Fruit fly (Drosophila melanogaster): Measurements from ENCODE around the gene CG12746.

Gene CG12746

dm6 chr3R:5613114-5613443 is 48.4 kb downstream of the CG12746 start, which contains the start of gene Atu:
TSS of gene Atu (plus strand) at chr3R:5613358.
- TF ChIP-seq crol (GFP tag; IDR thresholded peaks at IDR 0.05) (no peak), Bdp1 (GFP tag; optimal IDR thresholded peaks at IDR 0.05) (no peak), esg (GFP tag; conservative IDR thresholded peaks at IDR 0.05) (no peak), wor (GFP tag; IDR thresholded peaks at IDR 0.05) (no peak), lbe (GFP tag; optimal IDR thresholded peaks at IDR 0.05) (peak; percentile 54), ewg (GFP tag; optimal IDR thresholded peaks at IDR 0.05) (peak; percentile 3), CG18011 (GFP tag; optimal IDR thresholded peaks at IDR 0.05) (no peak), HmgD (GFP tag; optimal IDR thresholded peaks at IDR 0.05) (peak; percentile 51), ash1 (GFP tag; optimal IDR thresholded peaks at IDR 0.05) (no peak), MESR4 (GFP tag; optimal IDR thresholded peaks at IDR 0.05) (peak; percentile 24), CG10565 (GFP tag; optimal IDR thresholded peaks at IDR 0.05) (no peak), lilli (GFP tag; optimal IDR thresholded peaks at IDR 0.05) (peak; percentile 48), CG12155 (GFP tag; optimal IDR thresholded peaks at IDR 0.05) (peak; percentile 72), CG13424 (tag; optimal IDR thresholded peaks at IDR 0.05) (peak; percentile 39), gcm2 (GFP tag; optimal IDR thresholded peaks at IDR 0.05) (no peak), CG6791 (GFP tag; IDR thresholded peaks at IDR 0.05; ENCODE audit: partially characterized antibody) (peak; percentile 84), Dip3 (GFP tag; optimal IDR thresholded peaks at IDR 0.05) (peak; percentile 2), phol (tag; optimal IDR thresholded peaks at IDR 0.05) (peak; percentile 66), hbn (GFP tag; IDR thresholded peaks at IDR 0.05; ENCODE audit: partially characterized antibody) (peak; percentile 89), CG8089 (GFP tag; optimal IDR thresholded peaks at IDR 0.05) (peak; percentile 46), Meics (GFP tag; optimal IDR thresholded peaks at IDR 0.05) (peak; percentile 10), Myb (GFP tag; optimal IDR thresholded peaks at IDR 0.05) (peak; percentile 63), nerfin-2 (GFP tag; IDR thresholded peaks at IDR 0.05; ENCODE audit: partially characterized antibody) (peak; percentile 85), CG12744 (GFP tag; optimal IDR thresholded peaks at IDR 0.05) (no peak), crp (GFP tag; optimal IDR thresholded peaks at IDR 0.05) (peak in 1 of 2 experiments; percentile 42), CG11696 (GFP tag; IDR thresholded peaks at IDR 0.05) (no peak), rib (GFP tag; IDR thresholded peaks at IDR 0.05) (no peak), dimm (GFP tag; IDR thresholded peaks at IDR 0.05) (no peak), CG43689 (GFP tag; IDR thresholded peaks at IDR 0.05) (no peak), CG9817 (tag; optimal IDR thresholded peaks at IDR 0.05) (peak; percentile 25), amos (GFP tag; IDR thresholded peaks at IDR 0.05; ENCODE audit: partially characterized antibody) (peak; percentile 87), Lhr (GFP tag; optimal IDR thresholded peaks at IDR 0.05) (peak; percentile 11), CG17912 (GFP tag; optimal IDR thresholded peaks at IDR 0.05) (no peak), Dbx (GFP tag; IDR thresholded peaks at IDR 0.05) (no peak), Hr39 (optimal IDR thresholded peaks at IDR 0.05) (no peak), HmgZ (tag; optimal IDR thresholded peaks at IDR 0.05) (peak; percentile 79), cato (GFP tag; optimal IDR thresholded peaks at IDR 0.05; ENCODE audit: borderline replicate concordance) (peak; percentile 12), bab2 (GFP tag; optimal IDR thresholded peaks at IDR 0.05) (no peak), pros (GFP tag; optimal IDR thresholded peaks at IDR 0.05) (no peak), twi (tag; optimal IDR thresholded peaks at IDR 0.05) (peak; percentile 31), nau (GFP tag; optimal IDR thresholded peaks at IDR 0.05) (no peak), CG7372 (GFP tag; IDR thresholded peaks at IDR 0.05) (no peak), CG4328 (GFP tag; optimal IDR thresholded peaks at IDR 0.05) (peak; percentile 18), Sin3A (optimal IDR thresholded peaks at IDR 0.05) (peak; percentile 92), CG4730 (GFP tag; IDR thresholded peaks at IDR 0.05) (no peak), pan (optimal IDR thresholded peaks at IDR 0.05) (no peak), pan (GFP tag; optimal IDR thresholded peaks at IDR 0.05 in 1 of 2, IDR thresholded peaks at IDR 0.05 in 1 of 2) (peak in 1 of 2 experiments; percentile 17), sd (tag; optimal IDR thresholded peaks at IDR 0.05) (peak; percentile 63), wek (GFP tag; optimal IDR thresholded peaks at IDR 0.05) (no peak), CG31441 (GFP tag; IDR thresholded peaks at IDR 0.05) (peak; percentile 43; the same call in 1 of the 2 replicates), Hmr (GFP tag; optimal IDR thresholded peaks at IDR 0.05) (peak; percentile 46), sisA (GFP tag; IDR thresholded peaks at IDR 0.05) (no peak)

All from whole organism, embryonic.